Fruit fly (Drosophila melanogaster) whole organism, embryonic: ENCODE measurements around the gene Rabex-5.

Source experiments
- Atf6 ChIP-seq: fragments of 200-800 bp; sonication (Bioruptor generic); IDR thresholded peaks from 2 replicates; pipeline ENCODE4 v1.3.6; 2022; ENCODE audit warnings: missing biosample characterization, missing genetic modification characterization
- CG10321 ChIP-seq: fragments of 200-800 bp; sonication (Bioruptor generic); IDR thresholded peaks from 2 replicates; pipeline ENCODE4 v1.3.6; 2022; ENCODE audit warnings: missing biosample characterization, missing genetic modification characterization
- CG11093 ChIP-seq: fragments of 200-800 bp; sonication (Bioruptor generic); IDR thresholded peaks from 3 replicates; pipeline ENCODE4 v1.3.6; 2022; ENCODE audit warnings: missing biosample characterization, missing genetic modification characterization
- CG11456 ChIP-seq: fragments of 200-800 bp; sonication (Bioruptor generic); IDR thresholded peaks from 3 replicates; pipeline ENCODE4 v1.3.6; 2022; ENCODE audit warnings: missing biosample characterization, missing genetic modification characterization
- CG17912 ChIP-seq: fragments of 200-800 bp; sonication (Bioruptor generic); optimal IDR thresholded peaks from 2 replicates; lab custom pipeline; 2018; ENCODE audit warnings: missing biosample characterization, mild to moderate bottlenecking, missing genetic modification characterization
- CG18011 ChIP-seq: fragments of 200-800 bp; sonication (Bioruptor generic); optimal IDR thresholded peaks from 2 replicates; lab custom pipeline; 2017; ENCODE audit warnings: missing biosample characterization, missing genetic modification characterization, mild to moderate bottlenecking, moderate library complexity, missing genotype
- CG2889 ChIP-seq: fragments of 200-800 bp; sonication (Bioruptor generic); IDR thresholded peaks from 3 replicates; pipeline ENCODE4 v1.3.6; 2022; ENCODE audit warnings: missing biosample characterization, missing genetic modification characterization
- CG31388 ChIP-seq: fragments of 200-800 bp; sonication (Bioruptor generic); optimal IDR thresholded peaks from 2 replicates; lab custom pipeline; 2016; ENCODE audit warnings: missing biosample characterization, missing genetic modification characterization
- CG31441 ChIP-seq: fragments of 200-800 bp; sonication (Bioruptor generic); IDR thresholded peaks from 2 replicates; pipeline ENCODE4 v1.3.6; 2022; ENCODE audit warnings: missing biosample characterization, missing genetic modification characterization
- CG4282 ChIP-seq: fragments of 200-800 bp; sonication (Bioruptor generic); optimal IDR thresholded peaks from 2 replicates; lab custom pipeline; 2016; ENCODE audit warnings: missing biosample characterization, missing genetic modification characterization
- CG4617 ChIP-seq: fragments of 200-800 bp; sonication (Bioruptor generic); optimal IDR thresholded peaks from 3 replicates; lab custom pipeline; 2016; ENCODE audit warnings: missing biosample characterization, missing genetic modification characterization, borderline replicate concordance
- CG6765 ChIP-seq: fragments of 200-800 bp; sonication (Bioruptor generic); optimal IDR thresholded peaks from 3 replicates; lab custom pipeline; 2017; ENCODE audit warnings: missing biosample characterization, mild to moderate bottlenecking, missing genetic modification characterization
- CG7271 ChIP-seq: fragments of 200-800 bp; sonication (Bioruptor generic); optimal IDR thresholded peaks from 2 replicates; lab custom pipeline; 2018; ENCODE audit warnings: missing biosample characterization, mild to moderate bottlenecking, missing genetic modification characterization, moderate library complexity
- CG9932 ChIP-seq: fragments of 200-800 bp; sonication (Bioruptor generic); IDR thresholded peaks from 2 replicates; pipeline ENCODE4 v1.3.6; 2022; ENCODE audit warnings: missing biosample characterization, missing genetic modification characterization
- Ets97D ChIP-seq: fragments of 200-800 bp; sonication (Bioruptor generic); optimal IDR thresholded peaks from 3 replicates; lab custom pipeline; 2016; ENCODE audit warnings: missing biosample characterization, missing genetic modification characterization
- HLH54F ChIP-seq: fragments of 200-800 bp; sonication (Bioruptor generic); optimal IDR thresholded peaks from 3 replicates; lab custom pipeline; 2016; ENCODE audit warnings: missing biosample characterization, missing genetic modification characterization
- Hr39 ChIP-seq: fragments of >200 bp; optimal IDR thresholded peaks from 2 replicates; lab custom pipeline; 2017
- MTF-1 ChIP-seq: fragments of 200-800 bp; sonication (Bioruptor generic); optimal IDR thresholded peaks from 2 replicates; lab custom pipeline; 2018; ENCODE audit warnings: missing biosample characterization, mild to moderate bottlenecking, missing genetic modification characterization, borderline replicate concordance
- Pdp1 ChIP-seq, 2 experiments: fragments of 200-800 bp; sonication (Bioruptor generic); optimal IDR thresholded peaks; 3 replicates each; lab custom pipeline; 2016; ENCODE audit warnings: missing biosample characterization in 2 of 2, missing genetic modification characterization in 2 of 2, mild to moderate bottlenecking in 1 of 2, moderate library complexity in 1 of 2
- Rfx ChIP-seq: fragments of 200-800 bp; sonication (Bioruptor generic); IDR thresholded peaks from 2 replicates; pipeline ENCODE4 v1.3.6; 2022; ENCODE audit warnings: missing biosample characterization, missing genetic modification characterization
- Side ChIP-seq: fragments of 200-800 bp; sonication (Bioruptor generic); optimal IDR thresholded peaks from 2 replicates; lab custom pipeline; 2016; ENCODE audit warnings: missing biosample characterization, missing genetic modification characterization
- Sin3A ChIP-seq: fragments of >200 bp; optimal IDR thresholded peaks from 2 replicates; lab custom pipeline; 2018
- Taf1 ChIP-seq: fragments of 200-800 bp; sonication (Bioruptor generic); IDR thresholded peaks from 2 replicates; pipeline ENCODE4 v1.3.6; 2022; ENCODE audit warnings: missing biosample characterization, missing genetic modification characterization
- Trl ChIP-seq, 3 experiments: fragments of >200 bp in 2 of 3; fragments of 200-800 bp in 1 of 3; sonication (Bioruptor generic) in 1 of 3; optimal IDR thresholded peaks; 2 replicates in 1 of 3; 3 replicates in 2 of 3; lab custom pipeline; 2016 to 2017; ENCODE audit warnings: missing biosample characterization in 1 of 3, missing genetic modification characterization in 1 of 3
- Usf ChIP-seq: fragments of 200-800 bp; sonication (Bioruptor generic); optimal IDR thresholded peaks from 2 replicates; lab custom pipeline; 2017; ENCODE audit warnings: missing genotype, missing biosample characterization, missing genetic modification characterization
- ac ChIP-seq: fragments of 200-800 bp; sonication (Bioruptor generic); optimal IDR thresholded peaks from 3 replicates; lab custom pipeline; 2017; ENCODE audit warnings: missing biosample characterization, mild to moderate bottlenecking, missing genetic modification characterization
- ap ChIP-seq: fragments of 200-800 bp; sonication (Bioruptor generic); IDR thresholded peaks from 2 replicates; pipeline ENCODE4 v1.3.6; 2022; ENCODE audit warnings: missing biosample characterization, missing genetic modification characterization
- ato ChIP-seq: fragments of 200-800 bp; sonication (Bioruptor generic); IDR thresholded peaks from 2 replicates; pipeline ENCODE4 v1.3.6; 2022; ENCODE audit warnings: missing biosample characterization, missing genetic modification characterization; ENCODE audit not compliant: partially characterized antibody
- dpn ChIP-seq, 2 experiments: fragments of 200-800 bp; sonication (Bioruptor generic); optimal IDR thresholded peaks; 3 replicates each; lab custom pipeline; 2016; ENCODE audit warnings: missing biosample characterization in 2 of 2, missing genetic modification characterization in 2 of 2
- exex ChIP-seq: fragments of 200-800 bp; sonication (Bioruptor generic); optimal IDR thresholded peaks from 4 replicates; lab custom pipeline; 2018; ENCODE audit warnings: missing biosample characterization, mild to moderate bottlenecking, missing genetic modification characterization, moderate library complexity
- eyg ChIP-seq: fragments of 200-800 bp; sonication (Bioruptor generic); optimal IDR thresholded peaks from 3 replicates; lab custom pipeline; 2016; ENCODE audit warnings: missing biosample characterization, missing genetic modification characterization
- fd64A ChIP-seq: fragments of 200-800 bp; sonication (Bioruptor generic); optimal IDR thresholded peaks from 3 replicates; lab custom pipeline; 2018; ENCODE audit warnings: missing biosample characterization, mild to moderate bottlenecking, missing genetic modification characterization
- fd96Cb ChIP-seq: fragments of 200-800 bp; sonication (Bioruptor generic); optimal IDR thresholded peaks from 2 replicates; lab custom pipeline; 2018; ENCODE audit warnings: missing biosample characterization, mild to moderate bottlenecking, missing genetic modification characterization, moderate library complexity
- grau ChIP-seq: fragments of 200-800 bp; optimal IDR thresholded peaks from 3 replicates; lab custom pipeline; 2019; ENCODE audit warnings: missing biosample characterization, mild to moderate bottlenecking, missing genetic modification characterization, moderate library complexity
- gro ChIP-seq: fragments of 200-800 bp; sonication (Bioruptor generic); optimal IDR thresholded peaks from 2 replicates; lab custom pipeline; 2016; ENCODE audit warnings: missing biosample characterization, missing genetic modification characterization
- h ChIP-seq: fragments of >200 bp; optimal IDR thresholded peaks from 2 replicates; lab custom pipeline; 2017
- jumu ChIP-seq: fragments of 200-800 bp; sonication (Bioruptor generic); optimal IDR thresholded peaks from 3 replicates; lab custom pipeline; 2016; ENCODE audit warnings: missing biosample characterization, missing genetic modification characterization
- kah ChIP-seq: fragments of 200-800 bp; sonication (Bioruptor generic); optimal IDR thresholded peaks from 2 replicates; lab custom pipeline; 2018; ENCODE audit warnings: missing biosample characterization, mild to moderate bottlenecking, missing genetic modification characterization
- lab ChIP-seq: fragments of 200-800 bp; sonication (Bioruptor generic); optimal IDR thresholded peaks from 3 replicates; lab custom pipeline; 2017; ENCODE audit warnings: missing biosample characterization, missing genetic modification characterization, mild to moderate bottlenecking, moderate library complexity, missing genetic modification reagents
- lmd ChIP-seq: fragments of 200-800 bp; sonication (Bioruptor generic); IDR thresholded peaks from 2 replicates; pipeline ENCODE4 v1.3.6; 2022; ENCODE audit warnings: missing biosample characterization, missing genetic modification characterization
- mld ChIP-seq: fragments of 200-800 bp; sonication (Bioruptor generic); IDR thresholded peaks from 3 replicates; pipeline ENCODE4 v1.3.6; 2022; ENCODE audit warnings: missing biosample characterization, missing genetic modification characterization; ENCODE audit not compliant: partially characterized antibody
- oc ChIP-seq: fragments of 200-800 bp; sonication (Bioruptor generic); optimal IDR thresholded peaks from 2 replicates; lab custom pipeline; 2018; ENCODE audit warnings: missing biosample characterization, mild to moderate bottlenecking, missing genetic modification characterization, moderate library complexity
- pb ChIP-seq: fragments of 200-800 bp; sonication (Bioruptor generic); optimal IDR thresholded peaks from 3 replicates; lab custom pipeline; 2016; ENCODE audit warnings: missing biosample characterization, missing genetic modification characterization
- sima ChIP-seq: fragments of 200-800 bp; sonication (Bioruptor generic); optimal IDR thresholded peaks from 2 replicates; lab custom pipeline; 2016; ENCODE audit warnings: missing biosample characterization, missing genetic modification characterization
- tgo ChIP-seq: fragments of 200-800 bp; sonication (Bioruptor generic); IDR thresholded peaks from 3 replicates; pipeline ENCODE4 v1.3.6; 2022; ENCODE audit warnings: missing biosample characterization, missing genetic modification characterization
- tup ChIP-seq: fragments of 200-800 bp; sonication (Bioruptor generic); optimal IDR thresholded peaks from 2 replicates; lab custom pipeline; 2016; ENCODE audit warnings: missing biosample characterization, mild to moderate bottlenecking, missing genetic modification characterization, moderate library complexity
- tx ChIP-seq: fragments of 200-800 bp; sonication (Bioruptor generic); optimal IDR thresholded peaks from 2 replicates; lab custom pipeline; 2016; ENCODE audit warnings: missing biosample characterization, missing genetic modification characterization
- usp ChIP-seq: fragments of >200 bp; optimal IDR thresholded peaks from 2 replicates; lab custom pipeline; 2017; ENCODE audit warnings: missing biosample characterization, missing genetic modification characterization
- vfl ChIP-seq: fragments of 200-800 bp; sonication (Bioruptor generic); optimal IDR thresholded peaks from 2 replicates; lab custom pipeline; 2016; ENCODE audit warnings: missing biosample characterization, missing genetic modification characterization
- z ChIP-seq: fragments of 200-800 bp; sonication (Bioruptor generic); IDR thresholded peaks from 3 replicates; pipeline ENCODE4 v1.3.6; 2022; ENCODE audit warnings: missing biosample characterization, missing genetic modification characterization
- zf30C ChIP-seq: fragments of 200-800 bp; sonication (Bioruptor generic); optimal IDR thresholded peaks from 3 replicates; lab custom pipeline; 2018; ENCODE audit warnings: missing biosample characterization, mild to moderate bottlenecking, missing genetic modification characterization

The Rabex-5 gene

DNA sequence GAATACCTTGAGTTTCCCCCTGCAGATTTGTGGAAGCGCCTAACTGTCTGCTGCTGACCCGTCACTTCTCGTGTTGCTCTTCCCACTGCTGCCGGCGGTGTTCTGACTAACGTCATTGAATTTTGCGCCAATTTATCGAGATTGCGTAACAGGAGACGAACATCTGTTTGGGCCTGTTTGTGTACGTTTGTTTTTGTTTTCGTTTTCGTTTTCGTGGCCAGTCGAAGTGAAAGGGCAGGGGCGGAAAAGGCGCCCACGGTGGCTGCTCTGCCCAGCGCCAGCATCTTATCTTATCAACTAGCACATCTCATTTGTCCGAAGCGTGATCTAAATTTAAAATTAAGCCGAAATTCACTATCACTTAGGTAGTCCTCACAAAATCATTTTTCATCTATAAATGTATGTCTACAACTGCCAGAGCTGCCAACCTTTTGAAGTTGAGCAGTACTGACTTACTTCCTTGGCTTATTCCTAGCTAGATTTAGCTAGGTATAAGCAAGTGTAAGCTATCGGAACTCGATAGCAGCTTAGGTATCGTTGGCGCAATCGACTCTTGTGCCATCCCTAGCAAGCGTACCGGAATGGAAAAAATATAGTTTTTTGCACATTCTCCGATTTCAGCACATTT, 11.4 kb downstream of the Rabex-5 start, which contains the start of the genes Ctr9 and Nt5a (continued):
- TF ChIP-seq grau (tag; lab: Kevin White, UChicago), result peak; percentile 58
- TF ChIP-seq zf30C (GFP tag; lab: Kevin White, UChicago), result peak; percentile 17
- no peak for TF ChIP-seq CG31441 (GFP tag; lab: Robert Waterston, UW)
- no peak for TF ChIP-seq CG10321 (GFP tag; lab: Robert Waterston, UW)
- peak; percentile 79 for TF ChIP-seq tx (GFP tag; lab: Kevin White, UChicago)
- no peak for TF ChIP-seq Usf (GFP tag; lab: Kevin White, UChicago)
- TF ChIP-seq h (lab: Kevin White, UChicago), result no peak
- TF ChIP-seq MTF-1, result no peak
- TF ChIP-seq CG6765 (GFP tag; lab: Kevin White, UChicago), result no peak
- peak; percentile 26 for TF ChIP-seq eyg (GFP tag; lab: Kevin White, UChicago)
- peak; percentile 88 for TF ChIP-seq CG9932 (GFP tag; lab: Robert Waterston, UW)
- TF ChIP-seq jumu, result peak; percentile 56
- no peak for TF ChIP-seq kah
- TF ChIP-seq Ets97D (GFP tag; lab: Kevin White, UChicago), result peak; percentile 86
- no peak for TF ChIP-seq CG7271 (tag; lab: Kevin White, UChicago)
- no peak for TF ChIP-seq tup
- TF ChIP-seq CG18011 (GFP tag; lab: Kevin White, UChicago), result peak; percentile 42
- no peak for TF ChIP-seq tgo (GFP tag; lab: Robert Waterston, UW)
- TF ChIP-seq ac (GFP tag; lab: Kevin White, UChicago), result no peak
- no peak for TF ChIP-seq usp
- TF ChIP-seq fd64A, result no peak
- no peak for TF ChIP-seq sima
- TF ChIP-seq ap (GFP tag; lab: Robert Waterston, UW), result no peak
- no peak for TF ChIP-seq fd96Cb (tag; lab: Kevin White, UChicago)
- peak; percentile 87 for TF ChIP-seq gro (GFP tag; lab: Kevin White, UChicago)
- peak; percentile 65 for TF ChIP-seq HLH54F (GFP tag; lab: Kevin White, UChicago)
- peak; percentile 49 for TF ChIP-seq exex (tag; lab: Kevin White, UChicago)
- peak; percentile 80 for TF ChIP-seq Sin3A (lab: Kevin White, UChicago)
- TF ChIP-seq ato (GFP tag; lab: Robert Waterston, UW), result peak; percentile 66
- peak; percentile 98 for TF ChIP-seq CG4617 (GFP tag; lab: Kevin White, UChicago)
- no peak for TF ChIP-seq CG11093 (GFP tag; lab: Robert Waterston, UW)
- peak; percentile 71 for TF ChIP-seq vfl (GFP tag; lab: Kevin White, UChicago)
- TF ChIP-seq CG31388 (GFP tag; lab: Kevin White, UChicago), result no peak
- peak; percentile 10; the same call in 1 of the 3 replicates for TF ChIP-seq mld (GFP tag; lab: Robert Waterston, UW)
- TF ChIP-seq Taf1 (GFP tag; lab: Robert Waterston, UW), result no peak
- no peak for TF ChIP-seq lab (GFP tag; lab: Kevin White, UChicago)
- peak; percentile 53 for TF ChIP-seq CG17912
- peak; percentile 49 for TF ChIP-seq Side (GFP tag; lab: Kevin White, UChicago)
- no peak for TF ChIP-seq Atf6 (GFP tag; lab: Robert Waterston, UW)
- no peak for TF ChIP-seq Trl (optimal IDR thresholded peaks at IDR 0.05; lab: Kevin White, UChicago)
- peak; percentile 76 for TF ChIP-seq Trl (GFP tag; optimal IDR thresholded peaks at IDR 0.05; lab: Kevin White, UChicago)
- peak; percentile 53 to 100 for TF ChIP-seq Pdp1 (GFP tag; optimal IDR thresholded peaks at IDR 0.05; lab: Kevin White, UChicago)
- TF ChIP-seq oc (tag; lab: Kevin White, UChicago), result no peak
- TF ChIP-seq Rfx, result peak; percentile 85
- peak; percentile 81 for TF ChIP-seq CG11456 (GFP tag; lab: Robert Waterston, UW)
- TF ChIP-seq CG2889, result peak; percentile 34; the same call in 1 of the 3 replicates
- TF ChIP-seq CG4282 (GFP tag; lab: Kevin White, UChicago), result peak; percentile 27
- no peak for TF ChIP-seq Hr39 (lab: Kevin White, UChicago)
- peak; percentile 5 for TF ChIP-seq pb (GFP tag; lab: Kevin White, UChicago)
- no peak; the same call in 1 of the 2 replicates for TF ChIP-seq lmd (GFP tag; lab: Robert Waterston, UW)
- no peak for TF ChIP-seq z
- TF ChIP-seq dpn (GFP tag; optimal IDR thresholded peaks at IDR 0.05; lab: Kevin White, UChicago), result peak; percentile 55 to 72
